Fruit fly (Drosophila melanogaster): ENCODE results near the gene CG14106.
A peak's percentile ranks its signal among the peaks of the same experiment; 100 is the strongest.

The CG14106 gene

DNA sequence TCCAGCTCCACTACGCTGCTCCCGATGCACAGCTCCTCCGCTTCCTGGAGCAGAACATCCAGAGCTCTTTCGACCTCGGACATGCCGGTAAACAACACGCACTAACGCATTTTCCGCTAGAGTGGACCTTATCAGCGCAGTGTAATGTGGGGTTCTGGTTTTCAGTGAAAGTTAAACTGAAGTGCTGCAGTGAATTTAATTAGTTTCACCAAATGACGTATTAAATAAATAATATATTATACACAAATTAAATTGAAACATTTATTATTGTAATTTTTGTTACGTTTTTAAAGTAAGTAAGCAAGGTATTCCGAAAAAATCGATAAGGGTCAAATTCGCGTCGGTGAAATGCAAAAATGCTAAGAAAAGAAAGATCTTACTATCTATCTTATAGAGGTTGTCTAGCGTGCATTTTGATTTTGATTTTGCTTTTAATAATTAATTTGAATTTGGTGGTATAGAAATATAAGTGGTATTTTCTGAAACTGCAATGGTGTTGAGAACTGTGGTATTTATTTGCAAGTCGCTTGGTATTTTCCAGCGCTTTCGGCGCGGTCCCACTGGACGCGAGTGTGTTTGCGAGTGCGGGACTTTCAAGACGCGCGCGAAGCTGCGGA is 24.8 kb upstream of the CG14106 start, which contains the start of the genes JMJD7 and CG10738 (continued):
- peak; percentile 88 for TF ChIP-seq vvl (GFP tag; IDR thresholded peaks at IDR 0.05)
- TF ChIP-seq chm (GFP tag; IDR thresholded peaks at IDR 0.05), result peak; percentile 24; the same call in 1 of the 2 replicates
- TF ChIP-seq lab (GFP tag; optimal IDR thresholded peaks at IDR 0.05), result peak; percentile 87
- TF ChIP-seq CG2116 (GFP tag; optimal IDR thresholded peaks at IDR 0.05), result peak; percentile 23
- peak; percentile 85 for TF ChIP-seq MBD-R2 (GFP tag; IDR thresholded peaks at IDR 0.05)
- TF ChIP-seq Tbp (GFP tag; optimal IDR thresholded peaks at IDR 0.05), result no peak
- TF ChIP-seq Bgb (GFP tag; IDR thresholded peaks at IDR 0.05; ENCODE audit: partially characterized antibody), result no peak
- no peak for TF ChIP-seq br (optimal IDR thresholded peaks at IDR 0.05)
- peak in 1 of 2 experiments; percentile 13 for TF ChIP-seq bsh (GFP tag; optimal IDR thresholded peaks at IDR 0.05)
- no peak for TF ChIP-seq CG8290 (GFP tag; optimal IDR thresholded peaks at IDR 0.05)
- no peak for TF ChIP-seq CG8290 (tag; optimal IDR thresholded peaks at IDR 0.05)
- TF ChIP-seq ATbp (GFP tag; optimal IDR thresholded peaks at IDR 0.05), result peak; percentile 55
- peak; percentile 42 for TF ChIP-seq Six4 (GFP tag; optimal IDR thresholded peaks at IDR 0.05)
- peak; percentile 32 for TF ChIP-seq CG12391 (tag; optimal IDR thresholded peaks at IDR 0.05)
- no peak for TF ChIP-seq ham (GFP tag; IDR thresholded peaks at IDR 0.05)
- peak; percentile 72 for TF ChIP-seq Meics (GFP tag; optimal IDR thresholded peaks at IDR 0.05)
- TF ChIP-seq Hmx (GFP tag; optimal IDR thresholded peaks at IDR 0.05), result no peak
- TF ChIP-seq CG10959 (GFP tag; IDR thresholded peaks at IDR 0.05), result no peak; the same call in 1 of the 2 replicates
- TF ChIP-seq CG2889 (GFP tag; IDR thresholded peaks at IDR 0.05), result peak; percentile 42; the same call in 1 of the 3 replicates
- TF ChIP-seq Myb (GFP tag; optimal IDR thresholded peaks at IDR 0.05), result no peak
- peak; percentile 9 for TF ChIP-seq CG12155 (GFP tag; optimal IDR thresholded peaks at IDR 0.05)
- no peak for TF ChIP-seq trem (tag; optimal IDR thresholded peaks at IDR 0.05)
- TF ChIP-seq CG1647 (GFP tag; optimal IDR thresholded peaks at IDR 0.05), result peak; percentile 14
- peak; percentile 21 for TF ChIP-seq cwo (GFP tag; optimal IDR thresholded peaks at IDR 0.05)
- peak; percentile 51 for TF ChIP-seq Dip3 (GFP tag; optimal IDR thresholded peaks at IDR 0.05)
- no peak for TF ChIP-seq Mad (GFP tag; optimal IDR thresholded peaks at IDR 0.05)
- TF ChIP-seq crp (GFP tag; optimal IDR thresholded peaks at IDR 0.05), result no peak
- TF ChIP-seq Fer1 (GFP tag; optimal IDR thresholded peaks at IDR 0.05), result peak; percentile 82
- TF ChIP-seq CG6791 (GFP tag; IDR thresholded peaks at IDR 0.05; ENCODE audit: partially characterized antibody), result no peak
- TF ChIP-seq CG10462 (GFP tag; optimal IDR thresholded peaks at IDR 0.05), result no peak
- TF ChIP-seq CG10147 (GFP tag; optimal IDR thresholded peaks at IDR 0.05), result peak; percentile 75
- TF ChIP-seq CG4820 (GFP tag; optimal IDR thresholded peaks at IDR 0.05), result peak; percentile 62
- TF ChIP-seq CG7987 (GFP tag; optimal IDR thresholded peaks at IDR 0.05), result peak; percentile 74
- TF ChIP-seq hbn (GFP tag; IDR thresholded peaks at IDR 0.05; ENCODE audit: partially characterized antibody), result no peak
- no peak for TF ChIP-seq CG33557 (GFP tag; optimal IDR thresholded peaks at IDR 0.05)
- no peak for TF ChIP-seq CG4282 (GFP tag; optimal IDR thresholded peaks at IDR 0.05)
- TF ChIP-seq CG34422 (GFP tag; IDR thresholded peaks at IDR 0.05), result peak; percentile 79
- no peak for TF ChIP-seq CG13287 (GFP tag; IDR thresholded peaks at IDR 0.05; ENCODE audit: partially characterized antibody)
- TF ChIP-seq Nf-YB (GFP tag; optimal IDR thresholded peaks at IDR 0.05), result no peak
- TF ChIP-seq ato (GFP tag; IDR thresholded peaks at IDR 0.05; ENCODE audit: partially characterized antibody), result no peak
- no peak for TF ChIP-seq CG11560 (tag; IDR thresholded peaks at IDR 0.05)
- TF ChIP-seq jumu (GFP tag; optimal IDR thresholded peaks at IDR 0.05), result peak; percentile 12
- no peak for TF ChIP-seq Hr39 (optimal IDR thresholded peaks at IDR 0.05)
- peak; percentile 69; the same call in 1 of the 3 replicates for TF ChIP-seq otp (GFP tag; IDR thresholded peaks at IDR 0.05)
- TF ChIP-seq chn (GFP tag; optimal IDR thresholded peaks at IDR 0.05), result no peak
- peak; percentile 54; the same call in 1 of the 2 replicates for TF ChIP-seq Taf1 (GFP tag; IDR thresholded peaks at IDR 0.05)
- peak; percentile 69; the same call in 2 of the 3 replicates for TF ChIP-seq ken (GFP tag; IDR thresholded peaks at IDR 0.05)
- TF ChIP-seq Doc2 (GFP tag; IDR thresholded peaks at IDR 0.05), result no peak
- peak; percentile 27 for TF ChIP-seq Hsf (GFP tag; optimal IDR thresholded peaks at IDR 0.05)
- peak; percentile 68 for TF ChIP-seq tap (tag; optimal IDR thresholded peaks at IDR 0.05)
- peak; percentile 26 for TF ChIP-seq CG17802 (tag; optimal IDR thresholded peaks at IDR 0.05)
